Worm (Caenorhabditis elegans) whole organism, L1 larva: ENCODE results near the gene mdt-8.
A peak's percentile ranks its signal among the peaks of the same experiment; 100 is the strongest.

Experiments
- C04F5.9 ChIP-seq: sonication (generic microtip); optimal IDR thresholded peaks from 2 replicates; lab custom pipeline; 2016; ENCODE audit warnings: missing genetic modification characterization, missing compliant biosample characterization
- F16B12.6 ChIP-seq: fragments of 150-350 bp; optimal IDR thresholded peaks from 2 replicates; lab custom pipeline; 2014; ENCODE audit warnings: missing biosample characterization, missing genetic modification characterization
- aha-1 ChIP-seq: fragments of 150-350 bp; optimal IDR thresholded peaks from 2 replicates; lab custom pipeline; 2014; ENCODE audit warnings: missing biosample characterization, missing genetic modification characterization
- ceh-63 ChIP-seq: fragments of 200-800 bp; sonication (Bioruptor generic); optimal IDR thresholded peaks from 2 replicates; lab custom pipeline; 2018; ENCODE audit warnings: mild to moderate bottlenecking, missing genetic modification characterization, missing compliant biosample characterization
- ceh-8 ChIP-seq: fragments of 200-800 bp; sonication (Bioruptor generic); optimal IDR thresholded peaks from 2 replicates; lab custom pipeline; 2018; ENCODE audit warnings: mild to moderate bottlenecking, missing genetic modification characterization, moderate library complexity, missing compliant biosample characterization
- ceh-82 ChIP-seq, 3 experiments: fragments of 150-350 bp in 1 of 3; sonication (generic microtip) in 2 of 3; optimal IDR thresholded peaks; 2 replicates each; lab custom pipeline; 2014 to 2017; ENCODE audit warnings: missing biosample characterization in 3 of 3, missing genetic modification characterization in 3 of 3
- ceh-88 ChIP-seq: fragments of 200-800 bp; sonication (Bioruptor generic); IDR thresholded peaks from 2 replicates; pipeline ENCODE4 v1.3.6; 2022; ENCODE audit warnings: missing genetic modification characterization, missing compliant biosample characterization
- ces-1 ChIP-seq: fragments of 150-350 bp; optimal IDR thresholded peaks from 2 replicates; lab custom pipeline; 2014; ENCODE audit warnings: missing biosample characterization, missing genetic modification reagents, missing genetic modification characterization
- dpl-1 ChIP-seq, 3 experiments: fragments of 150-350 bp in 2 of 3; sonication (generic microtip) in 1 of 3; optimal IDR thresholded peaks; 2 replicates each; lab custom pipeline; 2014 to 2017; ENCODE audit warnings: missing biosample characterization in 3 of 3, missing genetic modification characterization in 3 of 3, missing genetic modification reagents in 3 of 3
- dsc-1 ChIP-seq: sonication (generic microtip); optimal IDR thresholded peaks from 2 replicates; lab custom pipeline; 2016; ENCODE audit warnings: mild to moderate bottlenecking, missing genetic modification characterization, missing compliant biosample characterization
- egl-13 ChIP-seq: sonication (generic microtip); optimal IDR thresholded peaks from 2 replicates; lab custom pipeline; 2016; ENCODE audit warnings: missing genotype, missing genetic modification reagents, missing genetic modification characterization, missing compliant biosample characterization
- egl-27 ChIP-seq, 2 experiments: fragments of 150-350 bp in 1 of 2; sonication (generic microtip); optimal IDR thresholded peaks; 3 replicates each; lab custom pipeline; 2017 to 2018; ENCODE audit warnings: missing biosample characterization in 2 of 2, missing genetic modification characterization in 2 of 2, missing genetic modification reagents in 2 of 2
- elt-2 ChIP-seq: sonication (generic microtip); optimal IDR thresholded peaks from 2 replicates; lab custom pipeline; 2016; ENCODE audit warnings: missing genetic modification characterization, mild to moderate bottlenecking, inconsistent platforms, missing compliant biosample characterization, missing genetic modification reagents
- ets-5 ChIP-seq: fragments of 200-800 bp; sonication (Bioruptor generic); IDR thresholded peaks from 2 replicates; pipeline ENCODE4 v1.3.6; 2022; ENCODE audit warnings: missing genetic modification characterization, missing compliant biosample characterization
- fkh-10 ChIP-seq: sonication (generic microtip); optimal IDR thresholded peaks from 2 replicates; lab custom pipeline; 2017; ENCODE audit warnings: missing biosample characterization, missing genetic modification reagents, missing genetic modification characterization
- fkh-8 ChIP-seq: sonication (generic microtip); optimal IDR thresholded peaks from 2 replicates; lab custom pipeline; 2016; ENCODE audit warnings: mild to moderate bottlenecking, missing genetic modification characterization, missing compliant biosample characterization
- fos-1 ChIP-seq: fragments of 150-350 bp; optimal IDR thresholded peaks from 2 replicates; lab custom pipeline; 2014; ENCODE audit warnings: missing biosample characterization, missing genetic modification characterization
- grh-1 ChIP-seq: fragments of 200-800 bp; sonication (Bioruptor generic); IDR thresholded peaks from 2 replicates; pipeline ENCODE4 v1.3.6; 2022; ENCODE audit warnings: missing genetic modification reagents, missing genetic modification characterization, missing compliant biosample characterization
- hlh-4 ChIP-seq: sonication (generic microtip); optimal IDR thresholded peaks from 2 replicates; lab custom pipeline; 2016; ENCODE audit warnings: mild to moderate bottlenecking, missing genetic modification characterization, missing compliant biosample characterization
- jun-1 ChIP-seq: fragments of 150-350 bp; optimal IDR thresholded peaks from 2 replicates; lab custom pipeline; 2014; ENCODE audit warnings: missing biosample characterization, missing genetic modification reagents, missing genetic modification characterization
- lin-13 ChIP-seq: fragments of 150-350 bp; optimal IDR thresholded peaks from 2 replicates; lab custom pipeline; 2014; ENCODE audit warnings: missing biosample characterization, missing genetic modification reagents, missing genetic modification characterization
- lin-15B ChIP-seq: fragments of 150-350 bp; sonication (generic microtip); optimal IDR thresholded peaks from 3 replicates; lab custom pipeline; 2014; ENCODE audit warnings: missing biosample characterization, missing genetic modification characterization
- lin-35 ChIP-seq, 2 experiments: fragments of 150-350 bp; optimal IDR thresholded peaks; 2 replicates each; lab custom pipeline; 2014; ENCODE audit warnings: missing biosample characterization in 2 of 2, missing genetic modification characterization in 2 of 2, missing genetic modification reagents in 2 of 2
- lir-3 ChIP-seq: sonication (generic microtip); optimal IDR thresholded peaks from 2 replicates; lab custom pipeline; 2016; ENCODE audit warnings: mild to moderate bottlenecking, missing genetic modification characterization, moderate library complexity, missing compliant biosample characterization; ENCODE audit not compliant: poor library complexity
- mab-9 ChIP-seq: fragments of 200-800 bp; sonication (Bioruptor generic); IDR thresholded peaks from 2 replicates; pipeline ENCODE4 v1.3.6; 2022; ENCODE audit warnings: missing genetic modification reagents, missing genetic modification characterization, missing compliant biosample characterization
- mdl-1 ChIP-seq, 2 experiments: fragments of 150-350 bp; optimal IDR thresholded peaks; 2 replicates each; lab custom pipeline; 2014 to 2017; ENCODE audit warnings: missing biosample characterization in 2 of 2, missing genetic modification characterization in 2 of 2, inconsistent platforms in 1 of 2
- mef-2 ChIP-seq: fragments of 150-350 bp; optimal IDR thresholded peaks from 2 replicates; lab custom pipeline; 2014; ENCODE audit warnings: missing biosample characterization, missing genetic modification characterization
- mep-1 ChIP-seq: fragments of 150-350 bp; optimal IDR thresholded peaks from 2 replicates; lab custom pipeline; 2014; ENCODE audit warnings: missing biosample characterization, missing genetic modification characterization
- nhr-12 ChIP-seq: sonication (generic microtip); optimal IDR thresholded peaks from 2 replicates; lab custom pipeline; 2017; ENCODE audit warnings: missing biosample characterization, missing genetic modification characterization
- nhr-19 ChIP-seq: fragments of 200-800 bp; sonication (Bioruptor generic); conservative IDR thresholded peaks from 2 replicates; pipeline ENCODE4 v1.3.6; 2022; ENCODE audit warnings: missing genetic modification characterization, missing compliant biosample characterization
- nhr-28 ChIP-seq: fragments of 150-350 bp; optimal IDR thresholded peaks from 2 replicates; lab custom pipeline; 2014; ENCODE audit warnings: missing biosample characterization, missing genetic modification characterization
- nhr-47 ChIP-seq: sonication (generic microtip); optimal IDR thresholded peaks from 2 replicates; lab custom pipeline; 2016; ENCODE audit warnings: mild to moderate bottlenecking, missing genetic modification characterization, moderate library complexity, missing compliant biosample characterization
- nhr-76 ChIP-seq: sonication (generic microtip); optimal IDR thresholded peaks from 2 replicates; lab custom pipeline; 2017; ENCODE audit warnings: missing biosample characterization, missing genetic modification characterization
- nhr-84 ChIP-seq: sonication (generic microtip); optimal IDR thresholded peaks from 2 replicates; lab custom pipeline; 2017; ENCODE audit warnings: missing biosample characterization, missing genetic modification characterization
- pax-3 ChIP-seq: fragments of 200-800 bp; sonication (Bioruptor generic); optimal IDR thresholded peaks from 2 replicates; lab custom pipeline; 2018; ENCODE audit warnings: mild to moderate bottlenecking, missing genetic modification characterization, moderate library complexity, missing compliant biosample characterization
- rnt-1 ChIP-seq: sonication (generic microtip); optimal IDR thresholded peaks from 2 replicates; lab custom pipeline; 2016; ENCODE audit warnings: mild to moderate bottlenecking, missing genetic modification characterization, moderate library complexity, missing compliant biosample characterization
- skn-1 ChIP-seq: fragments of 150-350 bp; optimal IDR thresholded peaks from 2 replicates; lab custom pipeline; 2014; ENCODE audit warnings: missing biosample characterization, missing genetic modification characterization
- snpc-4 ChIP-seq: fragments of 150-350 bp; optimal IDR thresholded peaks from 2 replicates; lab custom pipeline; 2014; ENCODE audit warnings: missing biosample characterization, missing genetic modification characterization
- snu-23 ChIP-seq: sonication (generic microtip); optimal IDR thresholded peaks from 2 replicates; lab custom pipeline; 2016; ENCODE audit warnings: missing genetic modification characterization, missing compliant biosample characterization
- sox-4 ChIP-seq: sonication (generic microtip); optimal IDR thresholded peaks from 2 replicates; lab custom pipeline; 2016; ENCODE audit warnings: missing genetic modification characterization, missing compliant biosample characterization
- sup-37 ChIP-seq: fragments of 200-800 bp; sonication (Bioruptor generic); optimal IDR thresholded peaks from 2 replicates; lab custom pipeline; 2018; ENCODE audit warnings: mild to moderate bottlenecking, missing genetic modification characterization, missing compliant biosample characterization
- swsn-7 ChIP-seq: sonication (generic microtip); optimal IDR thresholded peaks from 2 replicates; lab custom pipeline; 2016; ENCODE audit warnings: missing genetic modification characterization, missing compliant biosample characterization
- tlp-1 ChIP-seq: fragments of 150-350 bp; optimal IDR thresholded peaks from 2 replicates; lab custom pipeline; 2014; ENCODE audit warnings: missing biosample characterization, missing genetic modification characterization
- unc-130 ChIP-seq: fragments of 150-350 bp; optimal IDR thresholded peaks from 2 replicates; lab custom pipeline; 2017; ENCODE audit warnings: missing biosample characterization, missing genetic modification characterization, inconsistent platforms
- unc-62 ChIP-seq: fragments of 150-350 bp; optimal IDR thresholded peaks from 2 replicates; lab custom pipeline; 2014; ENCODE audit warnings: missing biosample characterization, missing genetic modification reagents, missing genetic modification characterization
- xbp-1 ChIP-seq: sonication (generic microtip); optimal IDR thresholded peaks from 2 replicates; lab custom pipeline; 2016; ENCODE audit warnings: missing genetic modification characterization, missing compliant biosample characterization
- ztf-11 ChIP-seq, 2 experiments: sonication (generic microtip); optimal IDR thresholded peaks; 2 replicates each; lab custom pipeline; 2016 to 2017; ENCODE audit warnings: missing genetic modification characterization in 2 of 2, missing biosample characterization in 1 of 2, missing compliant biosample characterization in 1 of 2
- ztf-4 ChIP-seq: fragments of 150-350 bp; optimal IDR thresholded peaks from 2 replicates; lab custom pipeline; 2014; ENCODE audit warnings: missing biosample characterization, missing genetic modification characterization

Gene mdt-8

DNA sequence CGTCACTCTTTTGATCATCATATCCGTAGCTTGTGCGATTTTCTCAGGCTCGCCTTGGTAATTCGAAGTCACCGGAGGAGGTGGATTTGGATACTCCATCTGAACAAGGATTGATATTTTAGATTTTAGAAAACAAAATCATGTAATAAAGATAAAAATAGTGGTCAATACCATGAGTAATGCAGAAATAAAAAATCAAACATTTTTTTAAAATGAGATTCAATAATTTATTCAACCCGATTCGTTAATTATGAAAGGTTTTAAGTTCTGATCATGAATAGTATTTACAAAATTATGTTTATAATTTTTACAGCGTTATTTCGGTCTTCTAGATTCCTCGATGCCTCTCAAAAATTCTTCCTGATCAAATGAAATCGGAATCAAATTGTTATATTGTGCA is at the start of gene mdt-8:
TSS of gene mdt-8 (minus strand) at position 101 of the 400 bp plus-strand sequence.
- TF ChIP-seq fkh-10 (GFP tag; lab: Kevin White, UChicago) (no peak), mep-1 (no peak), mef-2 (tag; lab: Kevin White, UChicago) (no peak), ztf-4 (tag; lab: Kevin White, UChicago) (no peak), sox-4 (tag; lab: Kevin White, UChicago) (no peak), sup-37 (GFP tag; lab: Kevin White, UChicago) (no peak), snu-23 (GFP tag; lab: Kevin White, UChicago) (no peak), unc-62 (no peak), skn-1 (tag; lab: Kevin White, UChicago) (no peak), lin-35 (GFP tag; optimal IDR thresholded peaks at IDR 0.05; lab: Kevin White, UChicago) (no peak), pax-3 (tag; lab: Kevin White, UChicago) (no peak), fos-1 (tag; lab: Kevin White, UChicago) (no peak)
- TF ChIP-seq, all 84 proteins: peak for 0

DNA sequence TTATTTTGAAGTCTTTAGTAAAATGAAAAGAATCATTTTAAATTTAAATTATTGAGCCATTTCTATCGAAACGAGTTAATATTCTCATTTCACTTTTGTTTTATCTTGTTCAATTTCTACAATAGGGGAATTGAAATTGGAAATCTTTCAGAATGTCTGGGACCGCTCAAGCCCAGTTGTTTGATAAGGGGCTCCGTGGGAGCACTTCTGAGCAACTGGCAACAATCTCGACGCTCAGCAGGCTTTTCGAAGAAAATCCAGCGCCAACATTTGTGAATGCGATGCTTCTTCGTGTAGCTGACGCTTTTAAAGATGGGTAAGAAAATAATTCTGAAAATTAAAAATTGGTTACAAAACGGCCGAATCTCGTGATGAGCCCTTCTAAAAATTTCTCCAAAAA is 49.1 kb upstream of the mdt-8 start, which contains the start of gene ints-7:
TSS of gene ints-7 (plus strand) at position 152 of the 400 bp plus-strand sequence.
- TF ChIP-seq elt-2 (tag; lab: Kevin White, UChicago) (no peak), nhr-47 (tag; lab: Kevin White, UChicago) (no peak), aha-1 (tag; lab: Kevin White, UChicago) (no peak), lin-35 (GFP tag; optimal IDR thresholded peaks at IDR 0.05; lab: Kevin White, UChicago) (no peak), dpl-1 (GFP tag; optimal IDR thresholded peaks at IDR 0.05; lab: Kevin White, UChicago) (no peak), lin-15B (tag; lab: Kevin White, UChicago) (no peak), dsc-1 (tag; lab: Kevin White, UChicago) (no peak), hlh-4 (tag; lab: Kevin White, UChicago) (no peak), mdl-1 (tag; optimal IDR thresholded peaks at IDR 0.05; lab: Kevin White, UChicago) (no peak), ceh-88 (GFP tag; lab: Robert Waterston, UW) (no peak), fkh-8 (tag; lab: Kevin White, UChicago) (no peak), ceh-8 (no peak), nhr-12 (tag; lab: Kevin White, UChicago) (no peak), ces-1 (GFP tag; lab: Kevin White, UChicago) (no peak), unc-62 (no peak), lin-13 (GFP tag; lab: Kevin White, UChicago) (no peak), lir-3 (tag; lab: Kevin White, UChicago) (no peak), sox-4 (tag; lab: Kevin White, UChicago) (no peak), fkh-10 (GFP tag; lab: Kevin White, UChicago) (no peak)

- TF ChIP-seq snpc-4 (tag; lab: Kevin White, UChicago) (no peak), elt-2 (tag; lab: Kevin White, UChicago) (no peak), ceh-8 (no peak), ztf-11 (tag; optimal IDR thresholded peaks at IDR 0.05; lab: Kevin White, UChicago) (no peak), skn-1 (tag; lab: Kevin White, UChicago) (peak; percentile 70), nhr-12 (tag; lab: Kevin White, UChicago) (no peak), xbp-1 (tag; lab: Kevin White, UChicago) (no peak), C04F5.9 (tag; lab: Kevin White, UChicago) (no peak), lin-35 (GFP tag; optimal IDR thresholded peaks at IDR 0.05; lab: Kevin White, UChicago) (peak; percentile 64 to 80), jun-1 (tag; lab: Kevin White, UChicago) (no peak), rnt-1 (tag; lab: Kevin White, UChicago) (peak; percentile 42), ets-5 (GFP tag; lab: Robert Waterston, UW) (no peak), nhr-28 (tag; lab: Kevin White, UChicago) (no peak), ceh-82 (tag; optimal IDR thresholded peaks at IDR 0.05; lab: Kevin White, UChicago) (peak in 1 of 3 experiments; percentile 58), tlp-1 (tag; lab: Kevin White, UChicago) (no peak), ztf-4 (tag; lab: Kevin White, UChicago) (no peak), ceh-63 (no peak), egl-13 (tag; lab: Kevin White, UChicago) (no peak), unc-130 (tag; lab: Kevin White, UChicago) (no peak), nhr-19 (no peak), mab-9 (no peak), grh-1 (GFP tag; lab: Robert Waterston, UW) (no peak), nhr-84 (no peak), swsn-7 (tag; lab: Kevin White, UChicago) (no peak), nhr-76 (tag; lab: Kevin White, UChicago) (no peak), F16B12.6 (no peak), egl-27 (tag; optimal IDR thresholded peaks at IDR 0.05; lab: Kevin White, UChicago) (no peak), lin-15B (tag; lab: Kevin White, UChicago) (peak; percentile 47)
Observed at ce11 chrII:11578327-11578726, 44.7 kb upstream of the mdt-8 start, which contains the start of gene smc-6. TSS of gene smc-6 (plus strand) at chrII:11578716.
